Worm (Caenorhabditis elegans): ENCODE results near the gene F42E11.3.

The F42E11.3 gene

DNA sequence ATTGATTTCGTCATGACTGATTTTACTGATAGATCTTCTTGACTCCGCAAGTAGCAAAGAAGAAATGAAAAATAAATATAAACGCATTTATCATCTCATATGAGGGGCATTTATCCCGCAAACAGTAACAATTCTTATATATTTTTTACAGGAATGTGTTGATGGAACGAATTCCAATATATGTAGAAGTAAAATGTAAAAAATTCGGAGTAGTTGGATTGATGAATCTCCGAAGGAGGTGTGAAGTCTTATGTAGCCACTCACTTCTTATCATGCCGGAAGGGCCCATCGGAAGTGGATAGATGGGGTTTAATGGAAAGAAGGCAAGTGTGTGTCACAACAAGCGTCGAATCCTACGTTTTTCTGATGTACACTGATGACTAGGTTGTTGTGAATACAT, 37.6 kb downstream of the F42E11.3 start, which contains the start of gene gcy-9:
gcy-9 (minus strand) TSS at position 101 of the 400 bp plus-strand sequence.
- TF ChIP-seq elt-3 (tag; optimal IDR thresholded peaks at IDR 0.05) (no peak), ama-1 (optimal IDR thresholded peaks at IDR 0.05) (no peak)

- TF ChIP-seq peb-1 (tag; optimal IDR thresholded peaks at IDR 0.05): no peak
- TF ChIP-seq sma-9 (GFP tag; optimal IDR thresholded peaks at IDR 0.05): no peak
- TF ChIP-seq sma-9 (tag; optimal IDR thresholded peaks at IDR 0.05): no peak
- TF ChIP-seq nhr-129 (tag; optimal IDR thresholded peaks at IDR 0.05): no peak
- TF ChIP-seq dmd-4 (tag; optimal IDR thresholded peaks at IDR 0.05): no peak
- TF ChIP-seq ztf-11 (tag; optimal IDR thresholded peaks at IDR 0.05): no peak
These were observed 38.3 kb downstream of the F42E11.3 start for ce11 chrX:11337095-11337494.

DNA sequence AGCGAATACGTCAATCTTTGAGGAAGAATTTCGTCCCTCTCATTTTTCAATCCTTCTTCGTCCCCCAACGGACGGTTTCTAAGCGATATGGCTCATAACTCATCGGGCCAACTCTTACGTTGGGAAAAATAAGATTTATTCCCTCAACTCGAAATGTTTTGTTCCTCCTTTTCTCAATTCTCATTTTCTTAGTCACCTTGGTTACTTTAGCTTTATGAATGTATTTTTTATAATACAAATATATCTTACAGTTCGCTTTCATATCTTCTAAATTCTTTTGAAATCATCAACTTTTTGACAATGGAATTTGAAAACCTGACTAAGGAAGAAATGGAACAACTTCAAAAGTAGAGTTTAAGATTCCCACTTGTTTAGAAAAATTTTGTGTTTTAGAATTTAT, 46.0 kb downstream of the F42E11.3 start, which contains the start of gene npr-9:
npr-9 (plus strand) TSS at position 301 of the 400 bp plus-strand sequence.
- TF ChIP-seq R02D3.7 (tag; optimal IDR thresholded peaks at IDR 0.05) (no peak), nhr-6 (tag; optimal IDR thresholded peaks at IDR 0.05) (no peak), blmp-1 (tag; optimal IDR thresholded peaks at IDR 0.05; ENCODE audit: insufficient read depth) (no peak), unc-62 (GFP tag; optimal IDR thresholded peaks at IDR 0.05) (no peak), ztf-4 (tag; optimal IDR thresholded peaks at IDR 0.05) (no peak), mdl-1 (tag; optimal IDR thresholded peaks at IDR 0.05) (no peak), ceh-16 (tag; optimal IDR thresholded peaks at IDR 0.05) (no peak), nhr-25 (tag; optimal IDR thresholded peaks at IDR 0.05) (no peak), nhr-12 (tag; optimal IDR thresholded peaks at IDR 0.05) (no peak), lin-13 (GFP tag; optimal IDR thresholded peaks at IDR 0.05) (no peak), sma-9 (GFP tag; optimal IDR thresholded peaks at IDR 0.05) (no peak), sma-9 (tag; optimal IDR thresholded peaks at IDR 0.05) (no peak), egl-27 (tag; optimal IDR thresholded peaks at IDR 0.05) (no peak), elt-3 (tag; optimal IDR thresholded peaks at IDR 0.05) (no peak)

- no peak for TF ChIP-seq aly-2 (tag; optimal IDR thresholded peaks at IDR 0.05)
- no peak for TF ChIP-seq lin-39 (tag; optimal IDR thresholded peaks at IDR 0.05)
- TF ChIP-seq nhr-11 (tag; optimal IDR thresholded peaks at IDR 0.05): no peak
- no peak for TF ChIP-seq ztf-11 (tag; optimal IDR thresholded peaks at IDR 0.05)
- TF ChIP-seq nhr-6 (tag; optimal IDR thresholded peaks at IDR 0.05): no peak
- no peak for TF ChIP-seq zag-1 (tag; optimal IDR thresholded peaks at IDR 0.05)
- TF ChIP-seq elt-1 (tag; optimal IDR thresholded peaks at IDR 0.05): no peak
- no peak for TF ChIP-seq alr-1 (tag; optimal IDR thresholded peaks at IDR 0.05)
- no peak for TF ChIP-seq lin-11 (tag; optimal IDR thresholded peaks at IDR 0.05)
- no peak for TF ChIP-seq elt-3 (tag; optimal IDR thresholded peaks at IDR 0.05)
- no peak for TF ChIP-seq mab-5 (tag; optimal IDR thresholded peaks at IDR 0.05)
- no peak for TF ChIP-seq nhr-10 (tag; optimal IDR thresholded peaks at IDR 0.05)
- TF ChIP-seq nhr-23 (tag; optimal IDR thresholded peaks at IDR 0.05): no peak
These were observed 46.7 kb downstream of the F42E11.3 start for ce11 chrX:11328710-11329109.

ce11 chrX:11326827-11327226, 48.6 kb downstream of the F42E11.3 start, which contains the start of gene ZK455.5:
Gene ZK455.5, minus strand, starts transcription at chrX:11326927.
- no peak for TF ChIP-seq nhr-12 (tag; optimal IDR thresholded peaks at IDR 0.05)
- TF ChIP-seq gmeb-1 (tag; optimal IDR thresholded peaks at IDR 0.05): no peak
- TF ChIP-seq unc-62 (GFP tag; optimal IDR thresholded peaks at IDR 0.05): no peak
- TF ChIP-seq nhr-77 (tag; optimal IDR thresholded peaks at IDR 0.05): no peak
- no peak for TF ChIP-seq unc-55 (GFP tag; optimal IDR thresholded peaks at IDR 0.05)
- no peak for TF ChIP-seq snpc-4 (tag; optimal IDR thresholded peaks at IDR 0.05)
- no peak for TF ChIP-seq nhr-23 (tag; optimal IDR thresholded peaks at IDR 0.05)
- TF ChIP-seq C34F6.9 (tag; optimal IDR thresholded peaks at IDR 0.05): no peak
- no peak for TF ChIP-seq ZK546.5 (tag; optimal IDR thresholded peaks at IDR 0.05)
- no peak for TF ChIP-seq Y55F3AM.14 (GFP tag; optimal IDR thresholded peaks at IDR 0.05)
- TF ChIP-seq mab-5 (tag; optimal IDR thresholded peaks at IDR 0.05): no peak
- no peak for TF ChIP-seq dmd-4 (tag; optimal IDR thresholded peaks at IDR 0.05)
- TF ChIP-seq zag-1 (tag; optimal IDR thresholded peaks at IDR 0.05): no peak
- TF ChIP-seq nhr-6 (tag; optimal IDR thresholded peaks at IDR 0.05): no peak
- TF ChIP-seq nhr-129 (tag; optimal IDR thresholded peaks at IDR 0.05): no peak
- no peak for TF ChIP-seq skn-1 (tag; optimal IDR thresholded peaks at IDR 0.05)
- TF ChIP-seq sem-4 (tag; optimal IDR thresholded peaks at IDR 0.05): no peak
- TF ChIP-seq lin-39 (tag; optimal IDR thresholded peaks at IDR 0.05): no peak
- no peak for TF ChIP-seq mdl-1 (tag; optimal IDR thresholded peaks at IDR 0.05)
- no peak for TF ChIP-seq lsy-2 (tag; optimal IDR thresholded peaks at IDR 0.05)
